Fruit fly (Drosophila melanogaster) whole organism, embryonic: Measurements from ENCODE around the gene CG4020.
A peak's percentile ranks its signal among the peaks of the same experiment; 100 is the strongest.

Experiments
- Asciz ChIP-seq: fragments of 200-800 bp; sonication (Bioruptor generic); optimal IDR thresholded peaks from 2 replicates; lab custom pipeline; 2017; ENCODE audit warnings: missing biosample characterization, mild to moderate bottlenecking, missing genetic modification characterization, missing genetic modification reagents
- B-H1 ChIP-seq: fragments of 200-800 bp; sonication (Bioruptor generic); IDR thresholded peaks from 3 replicates; pipeline ENCODE4 v1.3.6; 2022; ENCODE audit warnings: missing biosample characterization, missing genetic modification characterization
- Bgb ChIP-seq: fragments of 200-800 bp; sonication (Bioruptor generic); IDR thresholded peaks from 2 replicates; pipeline ENCODE4 v1.3.6; 2022; ENCODE audit warnings: missing biosample characterization, missing genetic modification characterization; ENCODE audit not compliant: partially characterized antibody
- CG10147 ChIP-seq: fragments of 200-800 bp; sonication (Bioruptor generic); optimal IDR thresholded peaks from 2 replicates; lab custom pipeline; 2019; ENCODE audit warnings: missing biosample characterization, mild to moderate bottlenecking, missing genetic modification characterization, moderate library complexity
- CG10209 ChIP-seq: fragments of 200-800 bp; sonication (Bioruptor generic); optimal IDR thresholded peaks from 3 replicates; lab custom pipeline; 2017; ENCODE audit warnings: missing biosample characterization, mild to moderate bottlenecking, missing genetic modification characterization, missing genetic modification reagents
- CG10959 ChIP-seq: fragments of 200-800 bp; sonication (Bioruptor generic); IDR thresholded peaks from 2 replicates; pipeline ENCODE4 v1.3.6; 2022; ENCODE audit warnings: missing biosample characterization, missing genetic modification characterization
- CG11247 ChIP-seq: fragments of 200-800 bp; sonication (Bioruptor generic); IDR thresholded peaks from 2 replicates; pipeline ENCODE4 v1.3.6; 2022; ENCODE audit warnings: missing biosample characterization, missing genetic modification characterization
- CG11398 ChIP-seq: fragments of 200-800 bp; sonication (Bioruptor generic); optimal IDR thresholded peaks from 2 replicates; lab custom pipeline; 2016; ENCODE audit warnings: missing biosample characterization, missing genetic modification characterization
- CG15073 ChIP-seq: fragments of 200-800 bp; sonication (Bioruptor generic); optimal IDR thresholded peaks from 2 replicates; lab custom pipeline; 2016; ENCODE audit warnings: missing biosample characterization, missing genetic modification characterization
- CG16813 ChIP-seq: fragments of 200-800 bp; sonication (Bioruptor generic); IDR thresholded peaks from 3 replicates; pipeline ENCODE4 v1.3.6; 2022; ENCODE audit warnings: missing biosample characterization, missing genetic modification characterization; ENCODE audit not compliant: partially characterized antibody
- CG32532 ChIP-seq: fragments of 200-800 bp; sonication (Bioruptor generic); IDR thresholded peaks from 2 replicates; pipeline ENCODE4 v1.3.6; 2022; ENCODE audit warnings: missing biosample characterization, missing genetic modification characterization
- CG3407 ChIP-seq: fragments of 200-800 bp; sonication (Bioruptor generic); optimal IDR thresholded peaks from 2 replicates; lab custom pipeline; 2018; ENCODE audit warnings: missing biosample characterization, mild to moderate bottlenecking, missing genetic modification characterization
- CG34422 ChIP-seq: fragments of 200-800 bp; sonication (Bioruptor generic); IDR thresholded peaks from 3 replicates; pipeline ENCODE4 v1.3.6; 2022; ENCODE audit warnings: missing biosample characterization, missing genetic modification characterization
- CG3847 ChIP-seq: fragments of 200-800 bp; sonication (Bioruptor generic); IDR thresholded peaks from 2 replicates; pipeline ENCODE4 v1.3.6; 2022; ENCODE audit warnings: missing biosample characterization, missing genetic modification characterization
- CG6175 ChIP-seq: fragments of 200-800 bp; sonication (Bioruptor generic); IDR thresholded peaks from 3 replicates; pipeline ENCODE4 v1.3.6; 2022; ENCODE audit warnings: missing biosample characterization, missing genetic modification characterization
- CG7987 ChIP-seq: fragments of 200-800 bp; sonication (Bioruptor generic); optimal IDR thresholded peaks from 2 replicates; lab custom pipeline; 2018; ENCODE audit warnings: missing biosample characterization, mild to moderate bottlenecking, missing genetic modification characterization, moderate library complexity
- CG8924 ChIP-seq: fragments of 200-800 bp; optimal IDR thresholded peaks from 3 replicates; lab custom pipeline; 2019; ENCODE audit warnings: missing biosample characterization, mild to moderate bottlenecking, missing genetic modification characterization, moderate library complexity
- Doc3 ChIP-seq: fragments of 200-800 bp; sonication (Bioruptor generic); IDR thresholded peaks from 3 replicates; pipeline ENCODE4 v1.3.6; 2022; ENCODE audit warnings: missing biosample characterization, missing genetic modification characterization; ENCODE audit not compliant: partially characterized antibody
- Fer1 ChIP-seq: fragments of 200-800 bp; sonication (Bioruptor generic); optimal IDR thresholded peaks from 2 replicates; lab custom pipeline; 2017; ENCODE audit warnings: missing biosample characterization, mild to moderate bottlenecking, missing genetic modification characterization
- HLHmδ ChIP-seq: fragments of 200-800 bp; sonication (Bioruptor generic); optimal IDR thresholded peaks from 2 replicates; lab custom pipeline; 2018; ENCODE audit warnings: missing biosample characterization, mild to moderate bottlenecking, missing genetic modification characterization, moderate library complexity
- Hey ChIP-seq: fragments of 200-800 bp; sonication (Bioruptor generic); optimal IDR thresholded peaks from 3 replicates; lab custom pipeline; 2018; ENCODE audit warnings: missing biosample characterization, mild to moderate bottlenecking, missing genetic modification characterization
- HmgD ChIP-seq: fragments of 200-800 bp; sonication (Bioruptor generic); optimal IDR thresholded peaks from 3 replicates; lab custom pipeline; 2016; ENCODE audit warnings: missing biosample characterization, missing genetic modification characterization
- Hr78 ChIP-seq, 2 experiments: fragments of 200-800 bp in 1 of 2; fragments of >200 bp in 1 of 2; sonication (Bioruptor generic) in 1 of 2; optimal IDR thresholded peaks; 2 replicates each; lab custom pipeline; 2017 to 2019; ENCODE audit warnings: missing biosample characterization in 2 of 2, missing genetic modification characterization in 2 of 2, mild to moderate bottlenecking in 1 of 2, moderate library complexity in 1 of 2
- Lim3 ChIP-seq: fragments of 200-800 bp; sonication (Bioruptor generic); IDR thresholded peaks from 2 replicates; pipeline ENCODE4 v1.3.6; 2022; ENCODE audit warnings: missing biosample characterization, missing genetic modification characterization
- MTF-1 ChIP-seq: fragments of 200-800 bp; sonication (Bioruptor generic); optimal IDR thresholded peaks from 2 replicates; lab custom pipeline; 2018; ENCODE audit warnings: missing biosample characterization, mild to moderate bottlenecking, missing genetic modification characterization, borderline replicate concordance
- Ptx1 ChIP-seq: fragments of 200-800 bp; sonication (Bioruptor generic); IDR thresholded peaks from 2 replicates; pipeline ENCODE4 v1.3.6; 2022; ENCODE audit warnings: missing biosample characterization, missing genetic modification characterization
- Ravus ChIP-seq: fragments of 200-800 bp; sonication (Bioruptor generic); IDR thresholded peaks from 2 replicates; pipeline ENCODE4 v1.3.6; 2022; ENCODE audit warnings: missing biosample characterization, missing genetic modification characterization
- Taf1 ChIP-seq: fragments of 200-800 bp; sonication (Bioruptor generic); IDR thresholded peaks from 2 replicates; pipeline ENCODE4 v1.3.6; 2022; ENCODE audit warnings: missing biosample characterization, missing genetic modification characterization
- Xrp1 ChIP-seq: fragments of 200-800 bp; sonication (Bioruptor generic); IDR thresholded peaks from 2 replicates; pipeline ENCODE4 v1.3.6; 2022; ENCODE audit warnings: missing biosample characterization, missing genetic modification characterization
- abd-A ChIP-seq: fragments of 200-800 bp; sonication (Bioruptor generic); optimal IDR thresholded peaks from 3 replicates; lab custom pipeline; 2019; ENCODE audit warnings: missing biosample characterization, mild to moderate bottlenecking, missing genetic modification characterization, moderate library complexity
- ash1 ChIP-seq: fragments of 200-800 bp; sonication (Bioruptor generic); optimal IDR thresholded peaks from 2 replicates; lab custom pipeline; 2018; ENCODE audit warnings: missing biosample characterization, mild to moderate bottlenecking, missing genetic modification characterization
- ato ChIP-seq: fragments of 200-800 bp; sonication (Bioruptor generic); IDR thresholded peaks from 2 replicates; pipeline ENCODE4 v1.3.6; 2022; ENCODE audit warnings: missing biosample characterization, missing genetic modification characterization; ENCODE audit not compliant: partially characterized antibody
- danr ChIP-seq: fragments of 200-800 bp; sonication (Bioruptor generic); IDR thresholded peaks from 2 replicates; pipeline ENCODE4 v1.3.6; 2022; ENCODE audit warnings: missing biosample characterization, missing genetic modification characterization
- fd64A ChIP-seq: fragments of 200-800 bp; sonication (Bioruptor generic); optimal IDR thresholded peaks from 3 replicates; lab custom pipeline; 2018; ENCODE audit warnings: missing biosample characterization, mild to moderate bottlenecking, missing genetic modification characterization
- fd96Cb ChIP-seq: fragments of 200-800 bp; sonication (Bioruptor generic); optimal IDR thresholded peaks from 2 replicates; lab custom pipeline; 2018; ENCODE audit warnings: missing biosample characterization, mild to moderate bottlenecking, missing genetic modification characterization, moderate library complexity
- gce ChIP-seq: fragments of 200-800 bp; sonication (Bioruptor generic); IDR thresholded peaks from 3 replicates; pipeline ENCODE4 v1.3.6; 2022; ENCODE audit warnings: missing biosample characterization, missing genetic modification characterization
- gcm ChIP-seq: fragments of 200-800 bp; sonication (Bioruptor generic); optimal IDR thresholded peaks from 2 replicates; lab custom pipeline; 2019; ENCODE audit warnings: missing biosample characterization, mild to moderate bottlenecking, missing genetic modification characterization, moderate library complexity
- gsb ChIP-seq: fragments of 200-800 bp; sonication (Bioruptor generic); IDR thresholded peaks from 2 replicates; pipeline ENCODE4 v1.3.6; 2022; ENCODE audit warnings: missing biosample characterization, missing genetic modification characterization
- ham ChIP-seq: fragments of 200-800 bp; sonication (Bioruptor generic); IDR thresholded peaks from 2 replicates; pipeline ENCODE4 v1.3.6; 2022; ENCODE audit warnings: missing biosample characterization, missing genetic modification characterization
- lmd ChIP-seq: fragments of 200-800 bp; sonication (Bioruptor generic); IDR thresholded peaks from 2 replicates; pipeline ENCODE4 v1.3.6; 2022; ENCODE audit warnings: missing biosample characterization, missing genetic modification characterization
- lov ChIP-seq, 2 experiments: fragments of 200-800 bp in 1 of 2; fragments of >200 bp in 1 of 2; sonication (Bioruptor generic) in 1 of 2; IDR thresholded peaks in 1 of 2; optimal IDR thresholded peaks in 1 of 2; 2 replicates in 1 of 2; 3 replicates in 1 of 2; pipeline versions ENCODE4 v1.3.6 to Lab custom; 2017 to 2022; ENCODE audit warnings: missing biosample characterization in 1 of 2, missing genetic modification characterization in 1 of 2
- nau ChIP-seq: fragments of 200-800 bp; sonication (Bioruptor generic); optimal IDR thresholded peaks from 3 replicates; lab custom pipeline; 2017; ENCODE audit warnings: missing biosample characterization, mild to moderate bottlenecking, missing genetic modification characterization, missing genetic modification reagents
- run ChIP-seq: fragments of 200-800 bp; sonication (Bioruptor generic); optimal IDR thresholded peaks from 3 replicates; lab custom pipeline; 2018; ENCODE audit warnings: missing biosample characterization, mild to moderate bottlenecking, missing genetic modification characterization
- sna ChIP-seq: fragments of 200-800 bp; sonication (Bioruptor generic); IDR thresholded peaks from 2 replicates; pipeline ENCODE4 v1.3.6; 2022; ENCODE audit warnings: missing biosample characterization, missing genetic modification characterization; ENCODE audit not compliant: partially characterized antibody
- sob ChIP-seq: fragments of 200-800 bp; sonication (Bioruptor generic); IDR thresholded peaks from 2 replicates; pipeline ENCODE4 v1.3.6; 2022; ENCODE audit warnings: missing biosample characterization, missing genetic modification characterization
- tna ChIP-seq: fragments of 200-800 bp; sonication (Bioruptor generic); IDR thresholded peaks from 2 replicates; pipeline ENCODE4 v1.3.6; 2022; ENCODE audit warnings: missing biosample characterization, missing genetic modification characterization; ENCODE audit not compliant: partially characterized antibody
- tup ChIP-seq: fragments of 200-800 bp; sonication (Bioruptor generic); optimal IDR thresholded peaks from 2 replicates; lab custom pipeline; 2016; ENCODE audit warnings: missing biosample characterization, mild to moderate bottlenecking, missing genetic modification characterization, moderate library complexity

The CG4020 gene

DNA sequence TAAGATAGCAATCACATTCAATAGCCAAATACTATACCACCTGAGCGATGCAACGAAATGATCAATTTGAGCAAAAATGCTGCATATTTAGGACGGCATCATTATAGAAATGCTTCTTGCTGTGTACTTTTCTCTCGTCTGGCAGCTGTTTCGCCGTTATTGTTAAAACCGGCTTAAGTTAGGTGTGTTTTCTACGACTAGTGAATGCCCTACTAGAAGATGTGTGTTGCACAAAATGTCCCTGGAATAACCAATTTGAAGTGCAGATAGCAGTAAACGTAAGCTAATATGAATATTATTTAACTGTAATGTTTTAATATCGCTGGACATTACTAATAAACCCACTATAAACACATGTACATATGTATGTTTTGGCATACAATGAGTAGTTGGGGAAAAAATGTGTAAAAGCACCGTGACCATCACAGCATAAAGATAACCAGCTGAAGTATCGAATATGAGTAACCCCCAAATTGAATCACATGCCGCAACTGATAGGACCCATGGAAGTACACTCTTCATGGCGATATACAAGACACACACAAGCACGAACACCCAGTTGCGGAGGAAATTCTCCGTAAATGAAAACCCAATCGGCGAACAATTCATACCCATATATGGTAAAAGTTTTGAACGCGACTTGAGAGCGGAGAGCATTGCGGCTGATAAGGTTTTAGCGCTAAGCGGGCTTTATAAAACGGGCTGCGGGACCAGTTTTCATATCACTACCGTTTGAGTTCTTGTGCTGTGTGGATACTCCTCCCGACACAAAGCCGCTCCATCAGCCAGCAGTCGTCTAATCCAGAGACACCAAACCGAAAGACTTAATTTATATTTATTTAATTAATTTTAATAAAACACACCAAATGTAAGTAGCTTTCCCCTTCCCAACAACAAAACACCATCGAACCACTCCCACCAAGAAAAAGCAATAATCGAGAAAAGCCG lies 5.1 kb upstream of the CG4020 start, which contains the start of gene Act5C (continued):
- TF ChIP-seq abd-A (tag; lab: Kevin White, UChicago) (peak; percentile 41), CG8924 (tag; lab: Kevin White, UChicago) (peak; percentile 94), CG10147 (peak; percentile 82), danr (GFP tag; lab: Robert Waterston, UW) (peak; percentile 81), CG11247 (peak; percentile 78), tna (GFP tag; lab: Robert Waterston, UW) (no peak), gsb (GFP tag; lab: Robert Waterston, UW) (peak; percentile 86), tup (peak; percentile 83), HmgD (peak; percentile 91), CG10959 (GFP tag; lab: Robert Waterston, UW) (peak; percentile 94), sna (no peak), Xrp1 (GFP tag; lab: Robert Waterston, UW) (peak; percentile 96), sob (GFP tag; lab: Robert Waterston, UW) (peak; percentile 89), MTF-1 (GFP tag; lab: Kevin White, UChicago) (peak; percentile 89), nau (peak; percentile 86), ato (0 out of 2 replicates have a peak, but pooled peaks have one; percentile 23), Fer1 (GFP tag; lab: Kevin White, UChicago) (peak; percentile 89), CG15073 (GFP tag; lab: Kevin White, UChicago) (peak; percentile 74), CG34422 (GFP tag; lab: Robert Waterston, UW) (peak; percentile 88), Taf1 (GFP tag; lab: Robert Waterston, UW) (peak; percentile 72), gce (GFP tag; lab: Robert Waterston, UW) (peak; percentile 91), CG6175 (GFP tag; lab: Robert Waterston, UW) (peak; percentile 79), CG11398 (GFP tag; lab: Kevin White, UChicago) (peak; percentile 94), Lim3 (GFP tag; lab: Robert Waterston, UW) (peak; percentile 69), run (tag; lab: Kevin White, UChicago) (peak; percentile 86), HLHmδ (GFP tag; lab: Kevin White, UChicago) (no peak), CG3407 (peak; percentile 92), Hey (tag; lab: Kevin White, UChicago) (peak; percentile 43), CG32532 (GFP tag; lab: Robert Waterston, UW) (peak; percentile 92), fd64A (peak; percentile 85), Bgb (GFP tag; lab: Robert Waterston, UW) (no peak; the same call in 1 of the 2 replicates), CG7987 (peak; percentile 79), Asciz (GFP tag; lab: Kevin White, UChicago) (peak; percentile 85), fd96Cb (tag; lab: Kevin White, UChicago) (peak; percentile 95), Ptx1 (GFP tag; lab: Robert Waterston, UW) (peak; percentile 93), CG3847 (GFP tag; lab: Robert Waterston, UW) (peak; percentile 90), Ravus (GFP tag; lab: Robert Waterston, UW) (peak; percentile 74), lmd (GFP tag; lab: Robert Waterston, UW) (peak; percentile 94), ash1 (GFP tag; lab: Kevin White, UChicago) (peak; percentile 9), Hr78 (GFP tag; optimal IDR thresholded peaks at IDR 0.05; lab: Kevin White, UChicago) (peak in 1 of 2 experiments; percentile 71), B-H1 (GFP tag; lab: Robert Waterston, UW) (peak; percentile 78), Doc3 (GFP tag; lab: Robert Waterston, UW) (no peak), lov (optimal IDR thresholded peaks at IDR 0.05; lab: Kevin White, UChicago) (no peak), lov (GFP tag; IDR thresholded peaks at IDR 0.05; lab: Robert Waterston, UW) (peak; percentile 94), ham (GFP tag; lab: Robert Waterston, UW) (peak; percentile 67; the same call in 1 of the 2 replicates), gcm (GFP tag; lab: Kevin White, UChicago) (peak; percentile 93), CG16813 (GFP tag; lab: Robert Waterston, UW) (no peak), CG10209 (GFP tag; lab: Kevin White, UChicago) (peak; percentile 93)
